Fruit fly (Drosophila melanogaster) whole organism, embryonic: ENCODE results near the gene CG2685.

Source experiments
- Antp ChIP-seq: fragments of 200-800 bp; sonication (Bioruptor generic); optimal IDR thresholded peaks from 3 replicates; lab custom pipeline; 2016; ENCODE audit warnings: missing biosample characterization, missing genetic modification characterization
- CG10267 ChIP-seq: fragments of 200-800 bp; sonication (Bioruptor generic); optimal IDR thresholded peaks from 2 replicates; lab custom pipeline; 2018; ENCODE audit warnings: missing biosample characterization, mild to moderate bottlenecking, missing genetic modification characterization, moderate library complexity
- CG10366 ChIP-seq: fragments of 200-800 bp; sonication (Bioruptor generic); IDR thresholded peaks from 2 replicates; pipeline ENCODE4 v1.3.6; 2022; ENCODE audit warnings: missing biosample characterization, missing genetic modification characterization
- CG12104 ChIP-seq: fragments of 200-800 bp; sonication (Bioruptor generic); optimal IDR thresholded peaks from 3 replicates; lab custom pipeline; 2016; ENCODE audit warnings: missing biosample characterization, missing genetic modification characterization
- CG12391 ChIP-seq: fragments of 200-800 bp; sonication (Bioruptor generic); optimal IDR thresholded peaks from 3 replicates; lab custom pipeline; 2018; ENCODE audit warnings: missing biosample characterization, mild to moderate bottlenecking, missing genetic modification characterization, moderate library complexity
- CG17186 ChIP-seq: fragments of 200-800 bp; sonication (Bioruptor generic); optimal IDR thresholded peaks from 3 replicates; lab custom pipeline; 2017; ENCODE audit warnings: missing biosample characterization, missing genetic modification reagents, missing genetic modification characterization
- CG17829 ChIP-seq: fragments of 200-800 bp; optimal IDR thresholded peaks from 2 replicates; lab custom pipeline; 2019; ENCODE audit warnings: missing biosample characterization, mild to moderate bottlenecking, missing genetic modification characterization, moderate library complexity
- CG18599 ChIP-seq: fragments of 200-800 bp; sonication (Bioruptor generic); optimal IDR thresholded peaks from 3 replicates; lab custom pipeline; 2017; ENCODE audit warnings: missing biosample characterization, missing genetic modification characterization, mild to moderate bottlenecking, moderate library complexity, missing genetic modification reagents
- CG2116 ChIP-seq: fragments of 200-800 bp; sonication (Bioruptor generic); optimal IDR thresholded peaks from 3 replicates; lab custom pipeline; 2018; ENCODE audit warnings: missing biosample characterization, mild to moderate bottlenecking, missing genetic modification characterization
- CG2120 ChIP-seq: fragments of 200-800 bp; sonication (Bioruptor generic); optimal IDR thresholded peaks from 3 replicates; lab custom pipeline; 2016; ENCODE audit warnings: missing biosample characterization, missing genetic modification characterization
- CG4424 ChIP-seq: fragments of 200-800 bp; sonication (Bioruptor generic); optimal IDR thresholded peaks from 3 replicates; lab custom pipeline; 2016; ENCODE audit warnings: missing biosample characterization, missing genetic modification characterization
- CG4730 ChIP-seq: fragments of 200-800 bp; sonication (Bioruptor generic); IDR thresholded peaks from 2 replicates; pipeline ENCODE4 v1.3.6; 2022; ENCODE audit warnings: missing biosample characterization, missing genetic modification characterization
- CG5180 ChIP-seq: fragments of 200-800 bp; sonication (Bioruptor generic); optimal IDR thresholded peaks from 3 replicates; lab custom pipeline; 2017; ENCODE audit warnings: missing biosample characterization, missing genetic modification characterization, mild to moderate bottlenecking, moderate library complexity, missing genetic modification reagents
- CG6272 ChIP-seq: fragments of 200-800 bp; sonication (Bioruptor generic); IDR thresholded peaks from 2 replicates; pipeline ENCODE4 v1.3.6; 2022; ENCODE audit warnings: missing biosample characterization, missing genetic modification characterization
- CG7556 ChIP-seq: fragments of 200-800 bp; sonication (Bioruptor generic); optimal IDR thresholded peaks from 2 replicates; lab custom pipeline; 2017; ENCODE audit warnings: missing biosample characterization, mild to moderate bottlenecking, missing genetic modification characterization
- CG8359 ChIP-seq: fragments of 200-800 bp; sonication (Bioruptor generic); optimal IDR thresholded peaks from 2 replicates; lab custom pipeline; 2017; ENCODE audit warnings: missing biosample characterization, mild to moderate bottlenecking, missing genetic modification characterization, borderline replicate concordance
- CHES-1-like ChIP-seq: fragments of 200-800 bp; sonication (Bioruptor generic); optimal IDR thresholded peaks from 2 replicates; lab custom pipeline; 2016; ENCODE audit warnings: missing biosample characterization, missing genetic modification characterization
- Doc3 ChIP-seq: fragments of 200-800 bp; sonication (Bioruptor generic); IDR thresholded peaks from 3 replicates; pipeline ENCODE4 v1.3.6; 2022; ENCODE audit warnings: missing biosample characterization, missing genetic modification characterization; ENCODE audit not compliant: partially characterized antibody
- E2f1 ChIP-seq: fragments of 200-800 bp; sonication (Bioruptor generic); IDR thresholded peaks from 2 replicates; pipeline ENCODE4 v1.3.6; 2022; ENCODE audit warnings: missing biosample characterization, missing genetic modification characterization
- Elba2 ChIP-seq: fragments of 200-800 bp; sonication (Bioruptor generic); optimal IDR thresholded peaks from 3 replicates; lab custom pipeline; 2016; ENCODE audit warnings: missing biosample characterization, missing genetic modification characterization
- HLH54F ChIP-seq: fragments of 200-800 bp; sonication (Bioruptor generic); optimal IDR thresholded peaks from 3 replicates; lab custom pipeline; 2016; ENCODE audit warnings: missing biosample characterization, missing genetic modification characterization
- HmgD ChIP-seq: fragments of 200-800 bp; sonication (Bioruptor generic); optimal IDR thresholded peaks from 3 replicates; lab custom pipeline; 2016; ENCODE audit warnings: missing biosample characterization, missing genetic modification characterization
- Hsf ChIP-seq: fragments of 200-800 bp; sonication (Bioruptor generic); optimal IDR thresholded peaks from 3 replicates; lab custom pipeline; 2016; ENCODE audit warnings: missing biosample characterization, missing genetic modification characterization
- Med ChIP-seq: fragments of 200-800 bp; sonication (Bioruptor generic); peaks from one replicate; lab custom pipeline; 2016; ENCODE audit warnings: missing biosample characterization, missing genetic modification characterization, mild to moderate bottlenecking, inconsistent platforms, moderate library complexity
- Neu2 ChIP-seq: fragments of 200-800 bp; sonication (Bioruptor generic); optimal IDR thresholded peaks from 3 replicates; lab custom pipeline; 2016; ENCODE audit warnings: missing biosample characterization, missing genetic modification characterization, borderline replicate concordance
- Opbp ChIP-seq: fragments of 200-800 bp; sonication (Bioruptor generic); IDR thresholded peaks from 3 replicates; pipeline ENCODE4 v1.3.6; 2022; ENCODE audit warnings: missing biosample characterization, missing genetic modification characterization; ENCODE audit not compliant: partially characterized antibody
- Ptx1 ChIP-seq: fragments of 200-800 bp; sonication (Bioruptor generic); IDR thresholded peaks from 2 replicates; pipeline ENCODE4 v1.3.6; 2022; ENCODE audit warnings: missing biosample characterization, missing genetic modification characterization
- Scr ChIP-seq: fragments of 200-800 bp; sonication (Bioruptor generic); IDR thresholded peaks from 2 replicates; pipeline ENCODE4 v1.3.6; 2022; ENCODE audit warnings: missing biosample characterization, missing genetic modification characterization; ENCODE audit not compliant: partially characterized antibody
- Sry-δ ChIP-seq: fragments of 200-800 bp; sonication (Bioruptor generic); optimal IDR thresholded peaks from 2 replicates; lab custom pipeline; 2016; ENCODE audit warnings: missing biosample characterization, missing genetic modification characterization
- Trl ChIP-seq, 3 experiments: fragments of >200 bp in 2 of 3; fragments of 200-800 bp in 1 of 3; sonication (Bioruptor generic) in 1 of 3; optimal IDR thresholded peaks; 2 replicates in 1 of 3; 3 replicates in 2 of 3; lab custom pipeline; 2016 to 2017; ENCODE audit warnings: missing biosample characterization in 1 of 3, missing genetic modification characterization in 1 of 3
- abd-A ChIP-seq: fragments of 200-800 bp; sonication (Bioruptor generic); optimal IDR thresholded peaks from 3 replicates; lab custom pipeline; 2019; ENCODE audit warnings: missing biosample characterization, mild to moderate bottlenecking, missing genetic modification characterization, moderate library complexity
- amos ChIP-seq: fragments of 200-800 bp; sonication (Bioruptor generic); IDR thresholded peaks from 2 replicates; pipeline ENCODE4 v1.3.6; 2022; ENCODE audit warnings: missing biosample characterization, missing genetic modification characterization; ENCODE audit not compliant: partially characterized antibody
- chinmo ChIP-seq: fragments of 200-800 bp; sonication (Bioruptor generic); IDR thresholded peaks from 4 replicates; pipeline ENCODE4 v1.3.6; 2022; ENCODE audit warnings: missing biosample characterization, missing genetic modification characterization; ENCODE audit not compliant: partially characterized antibody
- corto ChIP-seq: fragments of 200-800 bp; sonication (Bioruptor generic); optimal IDR thresholded peaks from 2 replicates; lab custom pipeline; 2016; ENCODE audit warnings: missing biosample characterization, mild to moderate bottlenecking, missing genetic modification characterization, moderate library complexity
- crp ChIP-seq, 2 experiments: fragments of 200-800 bp; sonication (Bioruptor generic); optimal IDR thresholded peaks; 2 replicates in 1 of 2; 3 replicates in 1 of 2; lab custom pipeline; 2017; ENCODE audit warnings: missing biosample characterization in 2 of 2, missing genetic modification characterization in 2 of 2, mild to moderate bottlenecking in 1 of 2, moderate library complexity in 1 of 2
- dan ChIP-seq: fragments of 200-800 bp; sonication (Bioruptor generic); IDR thresholded peaks from 2 replicates; pipeline ENCODE4 v1.3.6; 2022; ENCODE audit warnings: missing biosample characterization, missing genetic modification characterization
- dm ChIP-seq: fragments of 200-800 bp; sonication (Bioruptor generic); optimal IDR thresholded peaks from 3 replicates; lab custom pipeline; 2016; ENCODE audit warnings: missing biosample characterization, missing genetic modification characterization
- hb ChIP-seq: fragments of 200-800 bp; sonication (Bioruptor generic); IDR thresholded peaks from 3 replicates; pipeline ENCODE4 v1.3.6; 2022; ENCODE audit warnings: missing biosample characterization, missing genetic modification characterization; ENCODE audit not compliant: partially characterized antibody
- her ChIP-seq: fragments of 200-800 bp; sonication (Bioruptor generic); optimal IDR thresholded peaks from 2 replicates; lab custom pipeline; 2016; ENCODE audit warnings: missing biosample characterization, missing genetic modification characterization
- mam ChIP-seq: fragments of 200-800 bp; sonication (Bioruptor generic); optimal IDR thresholded peaks from 3 replicates; lab custom pipeline; 2016; ENCODE audit warnings: missing biosample characterization, missing genetic modification characterization
- pho ChIP-seq: fragments of 200-800 bp; sonication (Bioruptor generic); optimal IDR thresholded peaks from 2 replicates; lab custom pipeline; 2016; ENCODE audit warnings: missing biosample characterization, missing genetic modification characterization
- phol ChIP-seq: fragments of 200-800 bp; sonication (Bioruptor generic); optimal IDR thresholded peaks from 3 replicates; lab custom pipeline; 2018; ENCODE audit warnings: missing biosample characterization, mild to moderate bottlenecking, missing genetic modification characterization, moderate library complexity
- sob ChIP-seq: fragments of 200-800 bp; sonication (Bioruptor generic); IDR thresholded peaks from 2 replicates; pipeline ENCODE4 v1.3.6; 2022; ENCODE audit warnings: missing biosample characterization, missing genetic modification characterization
- sr ChIP-seq: fragments of 200-800 bp; sonication (Bioruptor generic); IDR thresholded peaks from 3 replicates; pipeline ENCODE4 v1.3.6; 2022; ENCODE audit warnings: missing biosample characterization, missing genetic modification characterization
- stwl ChIP-seq: fragments of 200-800 bp; sonication (Bioruptor generic); optimal IDR thresholded peaks from 3 replicates; lab custom pipeline; 2018; ENCODE audit warnings: missing biosample characterization, mild to moderate bottlenecking, missing genetic modification characterization, moderate library complexity
- tin ChIP-seq: fragments of 200-800 bp; sonication (Bioruptor generic); optimal IDR thresholded peaks from 3 replicates; lab custom pipeline; 2016; ENCODE audit warnings: missing biosample characterization, missing genetic modification characterization
- tna ChIP-seq: fragments of 200-800 bp; sonication (Bioruptor generic); IDR thresholded peaks from 2 replicates; pipeline ENCODE4 v1.3.6; 2022; ENCODE audit warnings: missing biosample characterization, missing genetic modification characterization; ENCODE audit not compliant: partially characterized antibody
- unc-4 ChIP-seq: fragments of 200-800 bp; sonication (Bioruptor generic); IDR thresholded peaks from 2 replicates; pipeline ENCODE4 v1.3.6; 2022; ENCODE audit warnings: missing biosample characterization, missing genetic modification characterization; ENCODE audit not compliant: partially characterized antibody
- zen ChIP-seq: fragments of 200-800 bp; sonication (Bioruptor generic); optimal IDR thresholded peaks from 3 replicates; lab custom pipeline; 2018; ENCODE audit warnings: missing biosample characterization, mild to moderate bottlenecking, missing genetic modification characterization, moderate library complexity

CG2685 gene

dm6 chrX:2720122-2720521, 6.4 kb upstream of the CG2685 start, which contains the start of gene CG2701 (continued):
- TF ChIP-seq Elba2: peak; percentile 12
- TF ChIP-seq pho (GFP tag; lab: Kevin White, UChicago): peak; percentile 4
- peak; percentile 9 for TF ChIP-seq CG10267 (tag; lab: Kevin White, UChicago)
- peak; percentile 81 for TF ChIP-seq CG17186
- TF ChIP-seq dm (GFP tag; lab: Kevin White, UChicago): peak; percentile 44
- peak; percentile 36 for TF ChIP-seq tin
- peak; percentile 22 for TF ChIP-seq Hsf (GFP tag; lab: Kevin White, UChicago)
- peak; percentile 39 for TF ChIP-seq her (GFP tag; lab: Kevin White, UChicago)
- TF ChIP-seq CG5180 (GFP tag; lab: Kevin White, UChicago): no peak
- peak; percentile 57 for TF ChIP-seq CG2116 (GFP tag; lab: Kevin White, UChicago)
- peak; percentile 77 for TF ChIP-seq amos (GFP tag; lab: Robert Waterston, UW)
- peak; percentile 88 for TF ChIP-seq Med (GFP tag; lab: Kevin White, UChicago)
- TF ChIP-seq CG18599 (GFP tag; lab: Kevin White, UChicago): no peak
- peak; percentile 44 for TF ChIP-seq Antp (GFP tag; lab: Kevin White, UChicago)
- TF ChIP-seq Doc3: peak; percentile 31; the same call in 1 of the 3 replicates
- peak; percentile 65; the same call in 1 of the 2 replicates for TF ChIP-seq tna (GFP tag; lab: Robert Waterston, UW)
- no peak for TF ChIP-seq sr (GFP tag; lab: Robert Waterston, UW)
- peak; percentile 35 for TF ChIP-seq mam (GFP tag; lab: Kevin White, UChicago)
- peak; percentile 68 for TF ChIP-seq HmgD (GFP tag; lab: Kevin White, UChicago)
- no peak for TF ChIP-seq CG6272
- no peak for TF ChIP-seq CG12391
- TF ChIP-seq CG8359 (GFP tag; lab: Kevin White, UChicago): no peak
- TF ChIP-seq abd-A (tag; lab: Kevin White, UChicago): no peak
- TF ChIP-seq CG4424 (GFP tag; lab: Kevin White, UChicago): no peak
- TF ChIP-seq Ptx1 (GFP tag; lab: Robert Waterston, UW): no peak
- no peak for TF ChIP-seq E2f1 (GFP tag; lab: Robert Waterston, UW)
- no peak for TF ChIP-seq Trl (optimal IDR thresholded peaks at IDR 0.05; lab: Kevin White, UChicago)
- peak; percentile 0 for TF ChIP-seq Trl (GFP tag; optimal IDR thresholded peaks at IDR 0.05; lab: Kevin White, UChicago)
- no peak for TF ChIP-seq dan (GFP tag; lab: Robert Waterston, UW)
- TF ChIP-seq CG7556 (GFP tag; lab: Kevin White, UChicago): no peak
- TF ChIP-seq Sry-δ (GFP tag; lab: Kevin White, UChicago): peak; percentile 77
- TF ChIP-seq CG17829 (tag; lab: Kevin White, UChicago): peak; percentile 7
- no peak for TF ChIP-seq CG10366 (GFP tag; lab: Robert Waterston, UW)
- TF ChIP-seq zen (tag; lab: Kevin White, UChicago): no peak
- TF ChIP-seq stwl (tag; lab: Kevin White, UChicago): peak; percentile 80
- TF ChIP-seq Neu2 (GFP tag; lab: Kevin White, UChicago): peak; percentile 78
- TF ChIP-seq CG2120 (GFP tag; lab: Kevin White, UChicago): peak; percentile 43
- TF ChIP-seq Opbp (GFP tag; lab: Robert Waterston, UW): peak; percentile 74; the same call in 2 of the 3 replicates
- peak; percentile 66 for TF ChIP-seq unc-4
- TF ChIP-seq CG12104: no peak
- peak; percentile 11 for TF ChIP-seq HLH54F
- peak in 1 of 2 experiments; percentile 18 for TF ChIP-seq crp (GFP tag; optimal IDR thresholded peaks at IDR 0.05; lab: Kevin White, UChicago)
- TF ChIP-seq phol (tag; lab: Kevin White, UChicago): peak; percentile 11
- TF ChIP-seq Scr (GFP tag; lab: Robert Waterston, UW): peak; percentile 63
- TF ChIP-seq CHES-1-like: peak; percentile 33
- no peak for TF ChIP-seq corto (GFP tag; lab: Kevin White, UChicago)
- TF ChIP-seq hb (GFP tag; lab: Robert Waterston, UW): peak; percentile 61; the same call in 1 of the 3 replicates
- no peak for TF ChIP-seq sob (GFP tag; lab: Robert Waterston, UW)
- no peak for TF ChIP-seq CG4730 (GFP tag; lab: Robert Waterston, UW)
- TF ChIP-seq chinmo (GFP tag; lab: Robert Waterston, UW): 0 out of 4 replicates have a peak, but pooled peaks have one; percentile 67
